Worm (Caenorhabditis elegans) whole organism, late embryonic: ENCODE data around the gene lrpr-1.

ENCODE experiments used
- C08G9.2 ChIP-seq: sonication (generic microtip); optimal IDR thresholded peaks from 2 replicates; lab custom pipeline; 2016; ENCODE audit warnings: mild to moderate bottlenecking, missing genetic modification characterization, moderate library complexity, missing compliant biosample characterization
- K02D7.2 ChIP-seq: sonication (generic microtip); optimal IDR thresholded peaks from 2 replicates; lab custom pipeline; 2017; ENCODE audit warnings: mild to moderate bottlenecking, missing genetic modification characterization, missing compliant biosample characterization
- T23F11.4 ChIP-seq: fragments of 200-800 bp; sonication (Bioruptor generic); optimal IDR thresholded peaks from 2 replicates; lab custom pipeline; 2018; ENCODE audit warnings: mild to moderate bottlenecking, missing genetic modification characterization, missing compliant biosample characterization
- Y22D7AL.16 ChIP-seq: sonication (generic microtip); optimal IDR thresholded peaks from 2 replicates; lab custom pipeline; 2016; ENCODE audit warnings: missing genetic modification characterization, missing compliant biosample characterization
- ceh-14 ChIP-seq: sonication (generic microtip); optimal IDR thresholded peaks from 2 replicates; lab custom pipeline; 2016; ENCODE audit warnings: missing genotype, missing genetic modification characterization, missing compliant biosample characterization
- ceh-18 ChIP-seq: sonication (generic microtip); optimal IDR thresholded peaks from 2 replicates; lab custom pipeline; 2016; ENCODE audit warnings: missing genetic modification characterization, missing compliant biosample characterization
- ceh-2 ChIP-seq: sonication (generic microtip); optimal IDR thresholded peaks from 2 replicates; lab custom pipeline; 2016; ENCODE audit warnings: missing genotype, missing genetic modification characterization, missing compliant biosample characterization
- ceh-22 ChIP-seq: sonication (generic microtip); optimal IDR thresholded peaks from 2 replicates; lab custom pipeline; 2017; ENCODE audit warnings: missing biosample characterization, missing genetic modification characterization
- ceh-24 ChIP-seq: sonication (generic microtip); optimal IDR thresholded peaks from 2 replicates; lab custom pipeline; 2016; ENCODE audit warnings: mild to moderate bottlenecking, missing genetic modification characterization, missing compliant biosample characterization
- ceh-31 ChIP-seq: sonication (generic microtip); optimal IDR thresholded peaks from 2 replicates; lab custom pipeline; 2016; ENCODE audit warnings: missing genetic modification characterization, missing compliant biosample characterization
- ceh-45 ChIP-seq: fragments of 200-800 bp; sonication (Bioruptor generic); IDR thresholded peaks from 2 replicates; pipeline ENCODE4 v1.3.6; 2022; ENCODE audit warnings: missing genetic modification reagents, missing genetic modification characterization, missing compliant biosample characterization
- che-1 ChIP-seq: sonication (generic microtip); optimal IDR thresholded peaks from 2 replicates; lab custom pipeline; 2016; ENCODE audit warnings: mild to moderate bottlenecking, missing genetic modification characterization, missing compliant biosample characterization
- ets-4 ChIP-seq: sonication (generic microtip); optimal IDR thresholded peaks from 2 replicates; lab custom pipeline; 2016; ENCODE audit warnings: missing genetic modification characterization, missing compliant biosample characterization
- fkh-10 ChIP-seq: fragments of 150-350 bp; optimal IDR thresholded peaks from 2 replicates; lab custom pipeline; 2014; ENCODE audit warnings: missing biosample characterization, missing genetic modification reagents, missing genetic modification characterization
- fkh-6 ChIP-seq: sonication (generic microtip); optimal IDR thresholded peaks from 2 replicates; lab custom pipeline; 2016; ENCODE audit warnings: missing genetic modification characterization, missing compliant biosample characterization
- hlh-13 ChIP-seq: fragments of 200-800 bp; sonication (Bioruptor generic); optimal IDR thresholded peaks from 2 replicates; lab custom pipeline; 2018; ENCODE audit warnings: mild to moderate bottlenecking, missing genetic modification characterization, missing compliant biosample characterization
- hlh-15 ChIP-seq: sonication (generic microtip); optimal IDR thresholded peaks from 2 replicates; lab custom pipeline; 2016; ENCODE audit warnings: missing genetic modification characterization, missing compliant biosample characterization
- hlh-30 ChIP-seq: sonication (generic microtip); optimal IDR thresholded peaks from 2 replicates; lab custom pipeline; 2017; ENCODE audit warnings: antibody characterized with exemption, missing genetic modification characterization, missing compliant biosample characterization; ENCODE audit not compliant: insufficient read depth
- hlh-8 ChIP-seq: sonication (generic microtip); optimal IDR thresholded peaks from 2 replicates; lab custom pipeline; 2016; ENCODE audit warnings: missing genotype, missing genetic modification characterization, missing compliant biosample characterization
- lim-6 ChIP-seq: sonication (generic microtip); optimal IDR thresholded peaks from 2 replicates; lab custom pipeline; 2016; ENCODE audit warnings: missing genetic modification characterization, missing compliant biosample characterization
- madf-2 ChIP-seq: sonication (generic microtip); optimal IDR thresholded peaks from 2 replicates; lab custom pipeline; 2017; ENCODE audit warnings: missing genetic modification characterization, missing compliant biosample characterization
- mec-3 ChIP-seq: sonication (generic microtip); optimal IDR thresholded peaks from 2 replicates; lab custom pipeline; 2016; ENCODE audit warnings: borderline replicate concordance, missing genetic modification characterization, missing compliant biosample characterization
- nfya-1 ChIP-seq: sonication (generic microtip); optimal IDR thresholded peaks from 2 replicates; lab custom pipeline; 2017; ENCODE audit warnings: missing genetic modification characterization, mild to moderate bottlenecking, missing compliant biosample characterization, antibody characterized with exemption, moderate library complexity
- nhr-11 ChIP-seq: fragments of 150-350 bp; optimal IDR thresholded peaks from 2 replicates; lab custom pipeline; 2014; ENCODE audit warnings: missing biosample characterization, missing genetic modification characterization
- npax-4 ChIP-seq: sonication (generic microtip); optimal IDR thresholded peaks from 2 replicates; lab custom pipeline; 2016; ENCODE audit warnings: missing genetic modification characterization, missing compliant biosample characterization
- pha-2 ChIP-seq: sonication (generic microtip); optimal IDR thresholded peaks from 2 replicates; lab custom pipeline; 2017; ENCODE audit warnings: mild to moderate bottlenecking, missing genetic modification characterization, missing compliant biosample characterization
- pha-4 ChIP-seq: fragments of 150-350 bp; optimal IDR thresholded peaks from 2 replicates; lab custom pipeline; 2018; ENCODE audit warnings: missing biosample characterization, missing genetic modification reagents, missing genetic modification characterization
- rnt-1 ChIP-seq: sonication (generic microtip); optimal IDR thresholded peaks from 2 replicates; lab custom pipeline; 2016; ENCODE audit warnings: missing genetic modification characterization, missing compliant biosample characterization
- sox-4 ChIP-seq: sonication (generic microtip); optimal IDR thresholded peaks from 2 replicates; lab custom pipeline; 2017; ENCODE audit warnings: mild to moderate bottlenecking, missing genetic modification characterization, inconsistent platforms, missing compliant biosample characterization
- unc-42 ChIP-seq: sonication (generic microtip); optimal IDR thresholded peaks from 2 replicates; lab custom pipeline; 2016; ENCODE audit warnings: missing genotype, missing genetic modification characterization, missing compliant biosample characterization
- unc-55 ChIP-seq: sonication (generic microtip); optimal IDR thresholded peaks from 2 replicates; lab custom pipeline; 2017; ENCODE audit warnings: missing biosample characterization, missing genetic modification reagents, missing genetic modification characterization

Gene lrpr-1

ce11 chrV:5917707-5918106 is at the start of gene lrpr-1 (continued):
- TF ChIP-seq hlh-8 = peak; percentile 83
- no peak for TF ChIP-seq fkh-10 (GFP tag; lab: Kevin White, UChicago)
- TF ChIP-seq che-1 (tag; lab: Kevin White, UChicago) = no peak
- TF ChIP-seq madf-2 (tag; lab: Kevin White, UChicago) = peak; percentile 36
- TF ChIP-seq hlh-15 = no peak
- TF ChIP-seq ceh-2 = peak; percentile 94
- no peak for TF ChIP-seq ceh-18 (tag; lab: Kevin White, UChicago)
- no peak for TF ChIP-seq sox-4
- TF ChIP-seq fkh-6 (tag; lab: Kevin White, UChicago) = peak; percentile 28
- TF ChIP-seq C08G9.2 (tag; lab: Kevin White, UChicago) = peak; percentile 98
- no peak for TF ChIP-seq Y22D7AL.16
- TF ChIP-seq ceh-31 (tag; lab: Kevin White, UChicago) = peak; percentile 94
- no peak for TF ChIP-seq hlh-30 (tag; lab: Kevin White, UChicago)
- peak; percentile 55 for TF ChIP-seq lim-6 (tag; lab: Kevin White, UChicago)
- TF ChIP-seq ceh-22 (tag; lab: Kevin White, UChicago) = no peak
- TF ChIP-seq rnt-1 (tag; lab: Kevin White, UChicago) = peak; percentile 74

- TF ChIP-seq ceh-18 (tag; lab: Kevin White, UChicago) (peak; percentile 8), unc-55 (GFP tag; lab: Kevin White, UChicago) (peak; percentile 43), K02D7.2 (no peak), unc-42 (tag; lab: Kevin White, UChicago) (peak; percentile 32)
Observed at ce11 chrV:5964658-5965178, 47.0 kb upstream of the lrpr-1 start.

ce11 chrV:5963696-5964095 is 46.0 kb upstream of the lrpr-1 start, which contains the start of gene pcm-1:
TSS of gene pcm-1 (minus strand) at chrV:5963882.
- no peak for TF ChIP-seq npax-4
- no peak for TF ChIP-seq hlh-30 (tag; lab: Kevin White, UChicago)
- TF ChIP-seq unc-42 (tag; lab: Kevin White, UChicago) = peak; percentile 14
- TF ChIP-seq ceh-24 (tag; lab: Kevin White, UChicago) = no peak
- peak; percentile 20 for TF ChIP-seq nfya-1 (tag; lab: Kevin White, UChicago)
- no peak for TF ChIP-seq ets-4
- no peak for TF ChIP-seq ceh-45
- TF ChIP-seq fkh-6 (tag; lab: Kevin White, UChicago) = no peak
- TF ChIP-seq pha-2 (tag; lab: Kevin White, UChicago) = no peak
- no peak for TF ChIP-seq T23F11.4 (GFP tag; lab: Kevin White, UChicago)
- no peak for TF ChIP-seq ceh-14 (tag; lab: Kevin White, UChicago)
- no peak for TF ChIP-seq pha-4 (tag; lab: Kevin White, UChicago)

- TF ChIP-seq hlh-13 = no peak
- TF ChIP-seq unc-42 (tag; lab: Kevin White, UChicago) = peak; percentile 59
- no peak for TF ChIP-seq fkh-10 (GFP tag; lab: Kevin White, UChicago)
Observed at ce11 chrV:5963092-5963491, 45.4 kb upstream of the lrpr-1 start.

- TF ChIP-seq mec-3 (no peak), unc-42 (tag; lab: Kevin White, UChicago) (peak; percentile 85), hlh-13 (no peak)
Observed at ce11 chrV:5961516-5961915, 43.8 kb upstream of the lrpr-1 start, which contains the start of gene mcp-1. TSS of gene mcp-1 (plus strand) at chrV:5961807.

- no peak for TF ChIP-seq nhr-11 (tag; lab: Kevin White, UChicago)
- peak; percentile 74 for TF ChIP-seq unc-42 (tag; lab: Kevin White, UChicago)
- TF ChIP-seq, all 69 proteins: peak for 1
Observed at ce11 chrV:5955627-5956026, 37.9 kb upstream of the lrpr-1 start.
